Worm (Caenorhabditis elegans) whole organism, L4 larva: Measurements from ENCODE around the gene T05D4.5.
A peak's percentile ranks its signal among the peaks of the same experiment; 100 is the strongest.

ENCODE experiments used
- D1046.2 ChIP-seq: fragments of 200-800 bp; sonication (Bioruptor generic); IDR thresholded peaks from 2 replicates; pipeline ENCODE4 v1.3.6; 2022; ENCODE audit warnings: missing genetic modification characterization, missing compliant biosample characterization
- F37D6.2 ChIP-seq: sonication (generic microtip); optimal IDR thresholded peaks from 2 replicates; lab custom pipeline; 2016; ENCODE audit warnings: mild to moderate bottlenecking, missing genetic modification characterization, missing compliant biosample characterization
- F49E8.2 ChIP-seq: sonication (generic microtip); optimal IDR thresholded peaks from 2 replicates; lab custom pipeline; 2016; ENCODE audit warnings: missing compliant biosample characterization, mild to moderate bottlenecking, missing genetic modification characterization, borderline replicate concordance
- R02D3.7 ChIP-seq: fragments of 150-350 bp; sonication (generic microtip); optimal IDR thresholded peaks from 3 replicates; lab custom pipeline; 2014; ENCODE audit warnings: missing biosample characterization, missing genetic modification characterization
- T20F7.1 ChIP-seq: fragments of 200-800 bp; sonication (Bioruptor generic); optimal IDR thresholded peaks from 2 replicates; lab custom pipeline; 2018; ENCODE audit warnings: mild to moderate bottlenecking, missing genetic modification characterization, missing compliant biosample characterization
- T26A8.4 ChIP-seq: fragments of 200-800 bp; sonication (Bioruptor generic); IDR thresholded peaks from 2 replicates; pipeline ENCODE4 v1.3.6; 2022; ENCODE audit warnings: missing genetic modification characterization, missing compliant biosample characterization
- Y105C5A.15 ChIP-seq: fragments of 200-800 bp; sonication (Bioruptor generic); IDR thresholded peaks from 2 replicates; pipeline ENCODE4 v1.3.6; 2022; ENCODE audit warnings: missing genetic modification characterization, missing compliant biosample characterization
- Y48G9A.11 ChIP-seq: fragments of 200-800 bp; sonication (Bioruptor generic); IDR thresholded peaks from 2 replicates; pipeline ENCODE4 v1.3.6; 2022; ENCODE audit warnings: missing genetic modification reagents, missing genetic modification characterization, missing compliant biosample characterization
- aha-1 ChIP-seq: fragments of 150-350 bp; peaks from one replicate; lab custom pipeline; 2014; ENCODE audit warnings: missing biosample characterization, missing genetic modification characterization
- arid-1 ChIP-seq: fragments of 200-800 bp; sonication (Bioruptor generic); conservative IDR thresholded peaks from 2 replicates; pipeline ENCODE4 v1.3.6; 2022; ENCODE audit warnings: missing genetic modification reagents, missing genetic modification characterization, missing compliant biosample characterization
- attf-4 ChIP-seq: sonication (generic microtip); optimal IDR thresholded peaks from 3 replicates; lab custom pipeline; 2017; ENCODE audit warnings: missing biosample characterization, missing genetic modification characterization
- ceh-20 ChIP-seq: fragments of 200-800 bp; sonication (Bioruptor generic); IDR thresholded peaks from 2 replicates; pipeline ENCODE4 v1.3.6; 2022; ENCODE audit warnings: missing genetic modification reagents, missing genetic modification characterization, missing compliant biosample characterization
- ceh-28 ChIP-seq: fragments of 150-350 bp; optimal IDR thresholded peaks from 2 replicates; lab custom pipeline; 2014; ENCODE audit warnings: missing biosample characterization, missing genetic modification reagents, missing genetic modification characterization
- daf-16 ChIP-seq, 3 experiments: sonication (generic microtip); optimal IDR thresholded peaks; 2 replicates each; lab custom pipeline; 2016 to 2017; ENCODE audit warnings: missing genetic modification characterization in 3 of 3, missing genetic modification reagents in 3 of 3, mild to moderate bottlenecking in 2 of 3, missing compliant biosample characterization in 2 of 3, missing biosample characterization in 1 of 3, moderate library complexity in 1 of 3
- daf-8 ChIP-seq: fragments of 200-800 bp; sonication (Bioruptor generic); IDR thresholded peaks from 2 replicates; pipeline ENCODE4 v1.3.6; 2022; ENCODE audit warnings: missing genetic modification characterization, missing compliant biosample characterization
- dpl-1 ChIP-seq: fragments of 150-350 bp; optimal IDR thresholded peaks from 2 replicates; lab custom pipeline; 2014; ENCODE audit warnings: missing biosample characterization, missing genetic modification reagents, missing genetic modification characterization
- duxl-1 ChIP-seq: sonication (generic microtip); optimal IDR thresholded peaks from 2 replicates; lab custom pipeline; 2016; ENCODE audit warnings: mild to moderate bottlenecking, missing genetic modification characterization, moderate library complexity, missing compliant biosample characterization; ENCODE audit not compliant: poor library complexity
- egl-27 ChIP-seq: sonication (generic microtip); optimal IDR thresholded peaks from 3 replicates; lab custom pipeline; 2017; ENCODE audit warnings: missing biosample characterization, missing genetic modification reagents, missing genetic modification characterization
- fkh-10 ChIP-seq: fragments of 150-350 bp; optimal IDR thresholded peaks from 2 replicates; lab custom pipeline; 2014; ENCODE audit warnings: missing biosample characterization, missing genetic modification reagents, missing genetic modification characterization
- hlh-11 ChIP-seq: fragments of 200-800 bp; sonication (Bioruptor generic); optimal IDR thresholded peaks from 2 replicates; lab custom pipeline; 2018; ENCODE audit warnings: mild to moderate bottlenecking, missing genetic modification characterization, missing compliant biosample characterization
- hmg-1.1 ChIP-seq: fragments of 200-800 bp; sonication (Bioruptor generic); IDR thresholded peaks from 2 replicates; pipeline ENCODE4 v1.3.6; 2022; ENCODE audit warnings: missing genetic modification reagents, missing genetic modification characterization, missing compliant biosample characterization
- jun-1 ChIP-seq: fragments of 150-350 bp; optimal IDR thresholded peaks from 2 replicates; lab custom pipeline; 2014; ENCODE audit warnings: missing biosample characterization, missing genetic modification reagents, missing genetic modification characterization
- lim-7 ChIP-seq: fragments of 200-800 bp; sonication (Bioruptor generic); IDR thresholded peaks from 2 replicates; pipeline ENCODE4 v1.3.6; 2022; ENCODE audit warnings: missing genetic modification characterization, missing compliant biosample characterization
- lin-1 ChIP-seq: fragments of 200-800 bp; sonication (Bioruptor generic); IDR thresholded peaks from 2 replicates; pipeline ENCODE4 v1.3.6; 2022; ENCODE audit warnings: missing genetic modification reagents, missing genetic modification characterization, missing compliant biosample characterization
- lin-13 ChIP-seq: fragments of 150-350 bp; optimal IDR thresholded peaks from 2 replicates; lab custom pipeline; 2014; ENCODE audit warnings: missing biosample characterization, missing genetic modification reagents, missing genetic modification characterization
- lin-29 ChIP-seq: fragments of 200-800 bp; sonication (Bioruptor generic); IDR thresholded peaks from 2 replicates; pipeline ENCODE4 v1.3.6; 2022; ENCODE audit warnings: missing genetic modification reagents, missing genetic modification characterization, missing compliant biosample characterization
- lin-38 ChIP-seq: fragments of 200-800 bp; sonication (Bioruptor generic); IDR thresholded peaks from 2 replicates; pipeline ENCODE4 v1.3.6; 2022; ENCODE audit warnings: missing genetic modification reagents, missing genetic modification characterization, missing compliant biosample characterization
- lin-39 ChIP-seq: fragments of 150-350 bp; optimal IDR thresholded peaks from 2 replicates; lab custom pipeline; 2014; ENCODE audit warnings: missing biosample characterization, missing genetic modification reagents, missing genetic modification characterization
- mdl-1 ChIP-seq, 2 experiments: fragments of 150-350 bp in 1 of 2; sonication (generic microtip) in 1 of 2; optimal IDR thresholded peaks; 2 replicates each; lab custom pipeline; 2014 to 2017; ENCODE audit warnings: missing biosample characterization in 2 of 2, missing genetic modification characterization in 2 of 2
- mep-1 ChIP-seq: fragments of 150-350 bp; sonication (generic microtip); optimal IDR thresholded peaks from 3 replicates; lab custom pipeline; 2014; ENCODE audit warnings: missing biosample characterization, missing genetic modification characterization
- nhr-11 ChIP-seq: fragments of 150-350 bp; optimal IDR thresholded peaks from 2 replicates; lab custom pipeline; 2014; ENCODE audit warnings: missing biosample characterization, missing genetic modification characterization
- nhr-42 ChIP-seq: fragments of 200-800 bp; sonication (Bioruptor generic); IDR thresholded peaks from 2 replicates; pipeline ENCODE4 v1.3.6; 2022; ENCODE audit warnings: missing genetic modification characterization, missing compliant biosample characterization
- nhr-76 ChIP-seq: fragments of 150-350 bp; optimal IDR thresholded peaks from 2 replicates; lab custom pipeline; 2014; ENCODE audit warnings: missing biosample characterization, missing genetic modification characterization
- nhr-77 ChIP-seq: fragments of 150-350 bp; optimal IDR thresholded peaks from 2 replicates; lab custom pipeline; 2014; ENCODE audit warnings: missing biosample characterization, missing genetic modification characterization
- pha-4 ChIP-seq, 2 experiments: fragments of 150-350 bp in 1 of 2; fragments of 200-800 bp in 1 of 2; sonication (Bioruptor generic) in 1 of 2; IDR thresholded peaks in 1 of 2; optimal IDR thresholded peaks in 1 of 2; 2 replicates each; pipeline versions ENCODE4 v1.3.6 to Lab custom; 2014 to 2022; ENCODE audit warnings: missing genetic modification characterization in 2 of 2, missing genetic modification reagents in 2 of 2, missing biosample characterization in 1 of 2, missing compliant biosample characterization in 1 of 2
- set-16 ChIP-seq: fragments of 200-800 bp; sonication (Bioruptor generic); IDR thresholded peaks from 2 replicates; pipeline ENCODE4 v1.3.6; 2022; ENCODE audit warnings: missing genetic modification reagents, missing genetic modification characterization, missing compliant biosample characterization
- skn-1 ChIP-seq: fragments of 150-350 bp; optimal IDR thresholded peaks from 2 replicates; lab custom pipeline; 2014; ENCODE audit warnings: missing biosample characterization, missing genetic modification characterization
- snpc-4 ChIP-seq: fragments of 150-350 bp; optimal IDR thresholded peaks from 2 replicates; lab custom pipeline; 2014; ENCODE audit warnings: missing biosample characterization, missing genetic modification characterization
- tra-1 ChIP-seq: fragments of 200-800 bp; sonication (Bioruptor generic); IDR thresholded peaks from 2 replicates; pipeline ENCODE4 v1.3.6; 2022; ENCODE audit warnings: missing genetic modification reagents, missing genetic modification characterization, missing compliant biosample characterization
- unc-39 ChIP-seq: sonication (generic microtip); optimal IDR thresholded peaks from 2 replicates; lab custom pipeline; 2017; ENCODE audit warnings: missing biosample characterization, missing genetic modification characterization
- vab-7 ChIP-seq: fragments of 200-800 bp; sonication (Bioruptor generic); IDR thresholded peaks from 2 replicates; pipeline ENCODE4 v1.3.6; 2022; ENCODE audit warnings: missing genetic modification reagents, missing genetic modification characterization, missing compliant biosample characterization
- zag-1 ChIP-seq: fragments of 150-350 bp; optimal IDR thresholded peaks from 2 replicates; lab custom pipeline; 2014; ENCODE audit warnings: missing biosample characterization, missing genetic modification characterization
- zfp-3 ChIP-seq: fragments of 200-800 bp; sonication (Bioruptor generic); conservative IDR thresholded peaks from 2 replicates; pipeline ENCODE4 v1.3.6; 2022; ENCODE audit warnings: missing genetic modification reagents, missing genetic modification characterization, missing compliant biosample characterization
- zip-2 ChIP-seq: fragments of 150-350 bp; optimal IDR thresholded peaks from 2 replicates; lab custom pipeline; 2014; ENCODE audit warnings: missing biosample characterization, missing genetic modification characterization

T05D4.5 gene

DNA sequence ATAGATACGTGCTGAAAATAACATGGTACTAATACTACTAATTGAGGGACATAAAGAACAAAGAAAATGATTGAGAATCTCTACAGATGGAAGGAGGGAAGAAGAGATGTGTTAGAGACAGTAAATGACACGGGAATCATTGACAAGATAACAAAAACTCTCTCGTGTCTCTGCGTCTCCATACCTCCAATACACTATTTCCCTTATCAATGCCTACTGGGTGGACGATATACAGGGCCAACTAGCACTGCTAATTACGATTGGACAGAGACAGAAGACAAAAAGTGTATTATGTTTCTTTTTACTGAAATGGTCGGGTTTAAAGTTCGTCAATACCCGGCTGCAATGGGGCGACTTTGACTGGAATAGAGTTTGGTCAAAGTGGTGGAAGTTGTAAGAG, 36.0 kb upstream of the T05D4.5 start (continued):
- TF ChIP-seq mdl-1 (tag; optimal IDR thresholded peaks at IDR 0.05; lab: Kevin White, UChicago): peak in 1 of 2 experiments; percentile 9
- TF ChIP-seq tra-1: peak; percentile 68; the same call in 1 of the 2 replicates
- no peak for TF ChIP-seq attf-4 (tag; lab: Kevin White, UChicago)
- TF ChIP-seq fkh-10 (GFP tag; lab: Kevin White, UChicago): no peak
- TF ChIP-seq lin-38 (GFP tag; lab: Robert Waterston, UW): no peak
- TF ChIP-seq arid-1 (GFP tag; lab: Robert Waterston, UW): no peak
- no peak for TF ChIP-seq skn-1
- no peak for TF ChIP-seq Y48G9A.11 (GFP tag; lab: Robert Waterston, UW)
- TF ChIP-seq nhr-42 (GFP tag; lab: Robert Waterston, UW): no peak
- TF ChIP-seq Y105C5A.15 (GFP tag; lab: Robert Waterston, UW): no peak
- no peak for TF ChIP-seq nhr-11 (tag; lab: Kevin White, UChicago)
- TF ChIP-seq dpl-1 (GFP tag; lab: Kevin White, UChicago): no peak
- no peak for TF ChIP-seq zip-2
- TF ChIP-seq egl-27 (tag; lab: Kevin White, UChicago): no peak
- TF ChIP-seq zag-1: no peak
- 0 out of 2 replicates have a peak, but pooled peaks have one; percentile 10 for TF ChIP-seq zfp-3 (GFP tag; lab: Robert Waterston, UW)
- no peak for TF ChIP-seq set-16 (GFP tag; lab: Robert Waterston, UW)
- no peak for TF ChIP-seq unc-39 (tag; lab: Kevin White, UChicago)
- no peak for TF ChIP-seq T26A8.4 (GFP tag; lab: Robert Waterston, UW)
- TF ChIP-seq F37D6.2: no peak
- no peak for TF ChIP-seq ceh-28 (tag; lab: Kevin White, UChicago)
- peak; percentile 76 for TF ChIP-seq nhr-77 (tag; lab: Kevin White, UChicago)
- TF ChIP-seq daf-8 (GFP tag; lab: Robert Waterston, UW): no peak
- no peak for TF ChIP-seq duxl-1 (tag; lab: Kevin White, UChicago)

DNA sequence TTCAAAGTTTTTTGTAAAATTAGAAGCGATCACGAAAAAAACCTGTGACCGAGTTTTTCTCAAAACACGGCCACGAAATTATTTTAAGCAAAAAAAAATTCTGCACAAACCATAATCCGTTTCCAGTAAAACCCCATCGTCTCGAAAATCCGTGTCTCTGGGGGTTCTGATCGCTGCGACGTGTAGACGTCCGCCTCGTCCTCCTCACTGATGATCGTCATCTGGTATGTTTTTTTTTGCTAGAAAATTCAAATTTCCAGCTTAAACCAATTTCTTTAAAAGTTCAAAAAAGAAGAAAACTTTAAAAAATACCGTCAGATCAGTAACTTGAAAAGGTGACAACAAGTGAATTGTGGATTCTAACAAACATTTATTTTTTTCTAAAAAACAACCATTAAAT, 34.1 kb upstream of the T05D4.5 start, which contains the start of gene Y76A2B.4:
Y76A2B.4 (minus strand) TSS at position 241 of the 400 bp plus-strand sequence.
- TF ChIP-seq lin-29 (GFP tag; lab: Robert Waterston, UW): no peak
- TF ChIP-seq pha-4 (GFP tag; IDR thresholded peaks at IDR 0.05; lab: Robert Waterston, UW): no peak
- TF ChIP-seq pha-4 (tag; optimal IDR thresholded peaks at IDR 0.05; lab: Kevin White, UChicago): no peak
- TF ChIP-seq skn-1: no peak
- TF ChIP-seq T20F7.1 (GFP tag; lab: Kevin White, UChicago): peak; percentile 22
- no peak for TF ChIP-seq lin-13 (GFP tag; lab: Kevin White, UChicago)
- no peak for TF ChIP-seq zip-2
- peak; percentile 25; the same call in 1 of the 2 replicates for TF ChIP-seq T26A8.4 (GFP tag; lab: Robert Waterston, UW)
- TF ChIP-seq lim-7 (GFP tag; lab: Robert Waterston, UW): 0 out of 2 replicates have a peak, but pooled peaks have one; percentile 24
- TF ChIP-seq snpc-4: no peak
- no peak for TF ChIP-seq F49E8.2 (tag; lab: Kevin White, UChicago)
- TF ChIP-seq jun-1 (tag; lab: Kevin White, UChicago): no peak
- no peak for TF ChIP-seq nhr-76 (tag; lab: Kevin White, UChicago)
- peak; percentile 31 for TF ChIP-seq hlh-11
- TF ChIP-seq D1046.2: no peak
- no peak for TF ChIP-seq daf-16 (GFP tag; optimal IDR thresholded peaks at IDR 0.05; lab: Kevin White, UChicago)
- peak; percentile 17 for TF ChIP-seq daf-16 (tag; optimal IDR thresholded peaks at IDR 0.05; lab: Kevin White, UChicago)
- TF ChIP-seq egl-27 (tag; lab: Kevin White, UChicago): no peak
- TF ChIP-seq hmg-1.1 (GFP tag; lab: Robert Waterston, UW): 0 out of 2 replicates have a peak, but pooled peaks have one; percentile 14
- TF ChIP-seq lin-39 (tag; lab: Kevin White, UChicago): no peak
- TF ChIP-seq zfp-3 (GFP tag; lab: Robert Waterston, UW): 0 out of 2 replicates have a peak, but pooled peaks have one; percentile 43
- TF ChIP-seq aha-1 (tag; lab: Kevin White, UChicago): no peak
- 0 out of 2 replicates have a peak, but pooled peaks have one; percentile 26 for TF ChIP-seq ceh-20
- peak; percentile 11; the same call in 1 of the 2 replicates for TF ChIP-seq lin-1 (GFP tag; lab: Robert Waterston, UW)
- no peak for TF ChIP-seq vab-7 (GFP tag; lab: Robert Waterston, UW)
- TF ChIP-seq Y105C5A.15 (GFP tag; lab: Robert Waterston, UW): no peak
- TF ChIP-seq R02D3.7 (tag; lab: Kevin White, UChicago): no peak
- peak; percentile 22 for TF ChIP-seq mep-1 (tag; lab: Kevin White, UChicago)
